In the genomic region with DNA sequence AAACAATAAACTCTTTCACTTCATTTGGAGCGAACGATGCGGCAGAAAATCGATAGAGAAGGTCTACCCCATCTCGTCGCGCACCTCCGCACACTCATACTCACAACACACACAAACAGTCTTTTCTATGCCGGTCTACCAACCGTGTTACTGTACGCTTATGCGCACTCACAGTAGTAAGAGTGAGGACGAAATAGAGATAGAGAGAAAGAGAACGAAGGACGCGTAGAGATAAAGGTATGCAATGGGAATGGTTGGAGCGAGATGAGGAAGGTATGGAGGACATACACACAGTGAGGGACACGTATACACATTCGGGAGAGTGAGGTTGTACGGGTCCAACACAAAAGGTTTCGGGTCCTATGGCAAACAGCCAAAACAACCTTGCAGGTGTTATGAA, we compare ENCODE assay signal across 2 worm cellular contexts.
TF ChIP-seq lines count a peak whose summit lies in the region.

No protein-coding gene starts in this region.

TF ChIP-seq in whole organism, L1 larva, 84 proteins besides CTCF, POLR2A, EP300 and RAD21 (continued from another document and continues in another):
- TF ChIP-seq nhr-11 (tag; optimal IDR thresholded peaks at IDR 0.05; lab: Kevin White, UChicago) (no peak), unc-30 (tag; optimal IDR thresholded peaks at IDR 0.05; lab: Kevin White, UChicago) (no peak), ceh-90 (tag; optimal IDR thresholded peaks at IDR 0.05; lab: Kevin White, UChicago) (no peak), ceh-88 (GFP tag; IDR thresholded peaks at IDR 0.05; lab: Robert Waterston, UW) (no peak), nhr-90 (tag; optimal IDR thresholded peaks at IDR 0.05; lab: Kevin White, UChicago; ENCODE audit: poor library complexity) (no peak), sox-4 (tag; optimal IDR thresholded peaks at IDR 0.05; lab: Kevin White, UChicago) (no peak), tbx-2 (tag; optimal IDR thresholded peaks at IDR 0.05; lab: Kevin White, UChicago) (no peak), lin-15B (tag; optimal IDR thresholded peaks at IDR 0.05; lab: Kevin White, UChicago) (no peak), Y116A8C.19 (tag; optimal IDR thresholded peaks at IDR 0.05; lab: Kevin White, UChicago; ENCODE audit: borderline replicate concordance) (no peak), ets-5 (GFP tag; IDR thresholded peaks at IDR 0.05; lab: Robert Waterston, UW) (no peak), nhr-237 (tag; optimal IDR thresholded peaks at IDR 0.05; lab: Kevin White, UChicago) (no peak), fkh-8 (tag; optimal IDR thresholded peaks at IDR 0.05; lab: Kevin White, UChicago) (no peak), lin-35 (GFP tag; optimal IDR thresholded peaks at IDR 0.05; lab: Kevin White, UChicago) (peak in 1 of 2 experiments; percentile 65), isw-1 (GFP tag; IDR thresholded peaks at IDR 0.05; lab: Robert Waterston, UW) (no peak), swsn-7 (tag; optimal IDR thresholded peaks at IDR 0.05; lab: Kevin White, UChicago) (no peak), nhr-28 (tag; optimal IDR thresholded peaks at IDR 0.05; lab: Kevin White, UChicago) (no peak), grh-1 (GFP tag; IDR thresholded peaks at IDR 0.05; lab: Robert Waterston, UW) (no peak), nhr-12 (tag; optimal IDR thresholded peaks at IDR 0.05; lab: Kevin White, UChicago) (no peak), irx-1 (tag; optimal IDR thresholded peaks at IDR 0.05; lab: Kevin White, UChicago) (no peak), lsy-2 (tag; optimal IDR thresholded peaks at IDR 0.05; lab: Kevin White, UChicago) (peak in 1 of 2 experiments; percentile 82), nhr-84 (tag; optimal IDR thresholded peaks at IDR 0.05; lab: Kevin White, UChicago) (no peak), mab-9 (GFP tag; IDR thresholded peaks at IDR 0.05; lab: Robert Waterston, UW) (no peak), alr-1 (tag; optimal IDR thresholded peaks at IDR 0.05; lab: Kevin White, UChicago; ENCODE audit: borderline replicate concordance) (no peak), snpc-4 (tag; optimal IDR thresholded peaks at IDR 0.05; lab: Kevin White, UChicago) (no peak), efl-3 (GFP tag; optimal IDR thresholded peaks at IDR 0.05; lab: Kevin White, UChicago) (no peak), aha-1 (tag; optimal IDR thresholded peaks at IDR 0.05; lab: Kevin White, UChicago) (no peak), mef-2 (tag; optimal IDR thresholded peaks at IDR 0.05; lab: Kevin White, UChicago) (no peak), pag-3 (tag; optimal IDR thresholded peaks at IDR 0.05; lab: Kevin White, UChicago; ENCODE audit: borderline replicate concordance, insufficient read depth) (no peak), unc-130 (tag; optimal IDR thresholded peaks at IDR 0.05; lab: Kevin White, UChicago) (no peak), egl-27 (tag; optimal IDR thresholded peaks at IDR 0.05; lab: Kevin White, UChicago) (no peak), jun-1 (tag; optimal IDR thresholded peaks at IDR 0.05; lab: Kevin White, UChicago) (no peak), unc-98 (GFP tag; IDR thresholded peaks at IDR 0.05; lab: Robert Waterston, UW) (no peak), rnt-1 (tag; optimal IDR thresholded peaks at IDR 0.05; lab: Kevin White, UChicago) (no peak), ces-1 (GFP tag; optimal IDR thresholded peaks at IDR 0.05; lab: Kevin White, UChicago) (no peak), nhr-19 (GFP tag; conservative IDR thresholded peaks at IDR 0.05; lab: Robert Waterston, UW) (no peak), ama-1 (optimal IDR thresholded peaks at IDR 0.05; lab: Kevin White, UChicago) (no peak), nhr-20 (tag; optimal IDR thresholded peaks at IDR 0.05; lab: Kevin White, UChicago) (peak; percentile 56), dsc-1 (tag; optimal IDR thresholded peaks at IDR 0.05; lab: Kevin White, UChicago) (no peak), C16A3.4 (tag; optimal IDR thresholded peaks at IDR 0.05; lab: Kevin White, UChicago) (peak; percentile 46), nhr-71 (tag; optimal IDR thresholded peaks at IDR 0.05; lab: Kevin White, UChicago) (peak; percentile 7), sup-37 (GFP tag; optimal IDR thresholded peaks at IDR 0.05; lab: Kevin White, UChicago) (no peak), elt-3 (tag; optimal IDR thresholded peaks at IDR 0.05; lab: Kevin White, UChicago) (peak in 2 of 6 experiments; percentile 3 to 75), C34B4.2 (tag; optimal IDR thresholded peaks at IDR 0.05; lab: Kevin White, UChicago) (no peak), fkh-10 (GFP tag; optimal IDR thresholded peaks at IDR 0.05; lab: Kevin White, UChicago) (no peak), pqm-1 (tag; optimal IDR thresholded peaks at IDR 0.05; lab: Kevin White, UChicago) (no peak), F16B12.6 (tag; optimal IDR thresholded peaks at IDR 0.05; lab: Kevin White, UChicago) (peak; percentile 10), blmp-1 (tag; optimal IDR thresholded peaks at IDR 0.05; lab: Kevin White, UChicago) (peak; percentile 77), fkh-4 (tag; optimal IDR thresholded peaks at IDR 0.05; lab: Kevin White, UChicago; ENCODE audit: borderline replicate concordance) (no peak), vab-15 (tag; optimal IDR thresholded peaks at IDR 0.05; lab: Kevin White, UChicago) (no peak), sptf-1 (tag; optimal IDR thresholded peaks at IDR 0.05; lab: Kevin White, UChicago) (no peak), nhr-76 (tag; optimal IDR thresholded peaks at IDR 0.05; lab: Kevin White, UChicago) (no peak), aly-2 (tag; optimal IDR thresholded peaks at IDR 0.05; lab: Kevin White, UChicago) (no peak), tlp-1 (tag; optimal IDR thresholded peaks at IDR 0.05; lab: Kevin White, UChicago) (no peak), skn-1 (tag; optimal IDR thresholded peaks at IDR 0.05; lab: Kevin White, UChicago) (no peak), mep-1 (tag; optimal IDR thresholded peaks at IDR 0.05; lab: Kevin White, UChicago) (peak; percentile 24), pax-3 (tag; optimal IDR thresholded peaks at IDR 0.05; lab: Kevin White, UChicago) (no peak), unc-86 (tag; optimal IDR thresholded peaks at IDR 0.05; lab: Kevin White, UChicago) (no peak), ceh-8 (GFP tag; optimal IDR thresholded peaks at IDR 0.05; lab: Kevin White, UChicago) (no peak), lir-3 (tag; optimal IDR thresholded peaks at IDR 0.05; lab: Kevin White, UChicago; ENCODE audit: poor library complexity) (no peak), unc-62 (GFP tag; optimal IDR thresholded peaks at IDR 0.05; lab: Kevin White, UChicago) (no peak), zip-4 (GFP tag; optimal IDR thresholded peaks at IDR 0.05; lab: Kevin White, UChicago) (no peak), ztf-4 (tag; optimal IDR thresholded peaks at IDR 0.05; lab: Kevin White, UChicago) (no peak), hpl-2 (GFP tag; optimal IDR thresholded peaks at IDR 0.05; lab: Kevin White, UChicago) (no peak), C04F5.9 (tag; optimal IDR thresholded peaks at IDR 0.05; lab: Kevin White, UChicago) (no peak), efl-1 (optimal IDR thresholded peaks at IDR 0.05; lab: Kevin White, UChicago) (peak; percentile 13 to 20), efl-1 (GFP tag; optimal IDR thresholded peaks at IDR 0.05 in 1 of 2; lab: Kevin White, UChicago) (peak in 1 of 2 experiments; percentile 93)

TF ChIP-seq in whole organism, L3 larva, 47 proteins besides CTCF, POLR2A, EP300 and RAD21 (continued from another document):
- peak; percentile 73 for TF ChIP-seq pha-4 (tag; optimal IDR thresholded peaks at IDR 0.05; lab: Kevin White, UChicago)
- TF ChIP-seq pqm-1 (tag; optimal IDR thresholded peaks at IDR 0.05; lab: Kevin White, UChicago) = peak; percentile 12
- TF ChIP-seq lsy-12 (tag; optimal IDR thresholded peaks at IDR 0.05; lab: Kevin White, UChicago) = no peak
- TF ChIP-seq ztf-4 (tag; optimal IDR thresholded peaks at IDR 0.05; lab: Kevin White, UChicago) = no peak
- peak; percentile 32 for TF ChIP-seq nfya-1 (tag; optimal IDR thresholded peaks at IDR 0.05; lab: Kevin White, UChicago; ENCODE audit: insufficient read depth)
- no peak for TF ChIP-seq elt-3 (tag; optimal IDR thresholded peaks at IDR 0.05; lab: Kevin White, UChicago)
- TF ChIP-seq tbx-2 (tag; optimal IDR thresholded peaks at IDR 0.05; lab: Kevin White, UChicago) = no peak
- TF ChIP-seq hmg-11 (tag; optimal IDR thresholded peaks at IDR 0.05; lab: Kevin White, UChicago) = peak; percentile 32
- no peak for TF ChIP-seq nhr-77 (tag; optimal IDR thresholded peaks at IDR 0.05; lab: Kevin White, UChicago)
- TF ChIP-seq nhr-11 (tag; optimal IDR thresholded peaks at IDR 0.05; lab: Kevin White, UChicago) = no peak
- TF ChIP-seq nhr-23 (tag; optimal IDR thresholded peaks at IDR 0.05; lab: Kevin White, UChicago) = peak; percentile 55
